Fruit fly (Drosophila melanogaster) whole organism, embryonic: Measurements from ENCODE around the gene SamDC.
A peak's percentile ranks its signal among the peaks of the same experiment; 100 is the strongest.

Experiments used
- Abd-B ChIP-seq: fragments of 200-800 bp; sonication (Bioruptor generic); optimal IDR thresholded peaks from 2 replicates; lab custom pipeline; 2018; ENCODE audit warnings: missing biosample characterization, mild to moderate bottlenecking, missing genetic modification characterization, moderate library complexity
- B-H1 ChIP-seq: fragments of 200-800 bp; sonication (Bioruptor generic); IDR thresholded peaks from 3 replicates; pipeline ENCODE4 v1.3.6; 2022; ENCODE audit warnings: missing biosample characterization, missing genetic modification characterization
- CG10274 ChIP-seq: fragments of 200-800 bp; sonication (Bioruptor generic); optimal IDR thresholded peaks from 3 replicates; lab custom pipeline; 2017; ENCODE audit warnings: missing biosample characterization, mild to moderate bottlenecking, missing genetic modification characterization
- CG10431 ChIP-seq: fragments of 200-800 bp; sonication (Bioruptor generic); optimal IDR thresholded peaks from 3 replicates; lab custom pipeline; 2018; ENCODE audit warnings: missing biosample characterization, mild to moderate bottlenecking, missing genetic modification characterization
- CG12071 ChIP-seq: fragments of 200-800 bp; sonication (Bioruptor generic); optimal IDR thresholded peaks from 3 replicates; lab custom pipeline; 2018; ENCODE audit warnings: missing biosample characterization, mild to moderate bottlenecking, missing genetic modification characterization
- CG13123 ChIP-seq: fragments of 200-800 bp; sonication (Bioruptor generic); optimal IDR thresholded peaks from 2 replicates; lab custom pipeline; 2016; ENCODE audit warnings: missing biosample characterization, missing genetic modification characterization
- CG13287 ChIP-seq: fragments of 200-800 bp; sonication (Bioruptor generic); IDR thresholded peaks from 2 replicates; pipeline ENCODE4 v1.3.6; 2022; ENCODE audit warnings: missing biosample characterization, missing genetic modification characterization; ENCODE audit not compliant: partially characterized antibody
- CG16863 ChIP-seq: fragments of 200-800 bp; sonication (Bioruptor generic); optimal IDR thresholded peaks from 3 replicates; lab custom pipeline; 2016; ENCODE audit warnings: missing biosample characterization, missing genetic modification characterization
- CG17186 ChIP-seq: fragments of 200-800 bp; sonication (Bioruptor generic); optimal IDR thresholded peaks from 3 replicates; lab custom pipeline; 2017; ENCODE audit warnings: missing biosample characterization, missing genetic modification reagents, missing genetic modification characterization
- CG1832 ChIP-seq: fragments of 200-800 bp; sonication (Bioruptor generic); optimal IDR thresholded peaks from 2 replicates; lab custom pipeline; 2017; ENCODE audit warnings: missing biosample characterization, mild to moderate bottlenecking, missing genetic modification characterization, inconsistent platforms
- CG18599 ChIP-seq: fragments of 200-800 bp; sonication (Bioruptor generic); optimal IDR thresholded peaks from 3 replicates; lab custom pipeline; 2017; ENCODE audit warnings: missing biosample characterization, missing genetic modification characterization, mild to moderate bottlenecking, moderate library complexity, missing genetic modification reagents
- CG2889 ChIP-seq: fragments of 200-800 bp; sonication (Bioruptor generic); IDR thresholded peaks from 3 replicates; pipeline ENCODE4 v1.3.6; 2022; ENCODE audit warnings: missing biosample characterization, missing genetic modification characterization
- CG3065 ChIP-seq: fragments of 200-800 bp; sonication (Bioruptor generic); optimal IDR thresholded peaks from 2 replicates; lab custom pipeline; 2016; ENCODE audit warnings: missing biosample characterization, missing genetic modification characterization
- CG3281 ChIP-seq: fragments of 200-800 bp; sonication (Bioruptor generic); optimal IDR thresholded peaks from 3 replicates; lab custom pipeline; 2017; ENCODE audit warnings: missing biosample characterization, mild to moderate bottlenecking, missing genetic modification characterization
- CG3407 ChIP-seq: fragments of 200-800 bp; sonication (Bioruptor generic); optimal IDR thresholded peaks from 2 replicates; lab custom pipeline; 2018; ENCODE audit warnings: missing biosample characterization, mild to moderate bottlenecking, missing genetic modification characterization
- CG4730 ChIP-seq: fragments of 200-800 bp; sonication (Bioruptor generic); IDR thresholded peaks from 2 replicates; pipeline ENCODE4 v1.3.6; 2022; ENCODE audit warnings: missing biosample characterization, missing genetic modification characterization
- CG6175 ChIP-seq: fragments of 200-800 bp; sonication (Bioruptor generic); IDR thresholded peaks from 3 replicates; pipeline ENCODE4 v1.3.6; 2022; ENCODE audit warnings: missing biosample characterization, missing genetic modification characterization
- CG7271 ChIP-seq: fragments of 200-800 bp; sonication (Bioruptor generic); optimal IDR thresholded peaks from 2 replicates; lab custom pipeline; 2018; ENCODE audit warnings: missing biosample characterization, mild to moderate bottlenecking, missing genetic modification characterization, moderate library complexity
- CG9215 ChIP-seq: fragments of 200-800 bp; sonication (Bioruptor generic); IDR thresholded peaks from 2 replicates; pipeline ENCODE4 v1.3.6; 2022; ENCODE audit warnings: missing biosample characterization, missing genetic modification characterization
- Drgx ChIP-seq: fragments of 200-800 bp; sonication (Bioruptor generic); IDR thresholded peaks from 2 replicates; pipeline ENCODE4 v1.3.6; 2022; ENCODE audit warnings: missing biosample characterization, missing genetic modification characterization
- E2f2 ChIP-seq: fragments of 200-800 bp; sonication (Bioruptor generic); IDR thresholded peaks from 2 replicates; pipeline ENCODE4 v1.3.6; 2022; ENCODE audit warnings: missing biosample characterization, missing genetic modification characterization
- Fer2 ChIP-seq: fragments of 200-800 bp; sonication (Bioruptor generic); optimal IDR thresholded peaks from 2 replicates; lab custom pipeline; 2018; ENCODE audit warnings: missing biosample characterization, mild to moderate bottlenecking, missing genetic modification characterization, moderate library complexity
- Fer3 ChIP-seq: fragments of 200-800 bp; sonication (Bioruptor generic); optimal IDR thresholded peaks from 2 replicates; lab custom pipeline; 2018; ENCODE audit warnings: missing biosample characterization, mild to moderate bottlenecking, missing genetic modification characterization, moderate library complexity
- GATAe ChIP-seq: fragments of 200-800 bp; sonication (Bioruptor generic); conservative IDR thresholded peaks from 2 replicates; pipeline ENCODE4 v1.3.6; 2022; ENCODE audit warnings: missing biosample characterization, missing genetic modification characterization
- HmgZ ChIP-seq: fragments of 200-800 bp; sonication (Bioruptor generic); optimal IDR thresholded peaks from 2 replicates; lab custom pipeline; 2018; ENCODE audit warnings: missing biosample characterization, mild to moderate bottlenecking, missing genetic modification characterization
- Hmr ChIP-seq: fragments of 200-800 bp; sonication (Bioruptor generic); optimal IDR thresholded peaks from 3 replicates; lab custom pipeline; 2017; ENCODE audit warnings: mild to moderate bottlenecking, missing biosample characterization, missing genetic modification reagents, missing genetic modification characterization
- Hr3 ChIP-seq: fragments of 200-800 bp; sonication (Bioruptor generic); optimal IDR thresholded peaks from 3 replicates; lab custom pipeline; 2016; ENCODE audit warnings: missing biosample characterization, missing genetic modification characterization
- Lim3 ChIP-seq: fragments of 200-800 bp; sonication (Bioruptor generic); IDR thresholded peaks from 2 replicates; pipeline ENCODE4 v1.3.6; 2022; ENCODE audit warnings: missing biosample characterization, missing genetic modification characterization
- Mrtf ChIP-seq: fragments of 200-800 bp; sonication (Bioruptor generic); IDR thresholded peaks from 3 replicates; pipeline ENCODE4 v1.3.6; 2022; ENCODE audit warnings: missing biosample characterization, missing genetic modification characterization
- Neu2 ChIP-seq: fragments of 200-800 bp; sonication (Bioruptor generic); optimal IDR thresholded peaks from 3 replicates; lab custom pipeline; 2016; ENCODE audit warnings: missing biosample characterization, missing genetic modification characterization, borderline replicate concordance
- Opbp ChIP-seq: fragments of 200-800 bp; sonication (Bioruptor generic); IDR thresholded peaks from 3 replicates; pipeline ENCODE4 v1.3.6; 2022; ENCODE audit warnings: missing biosample characterization, missing genetic modification characterization; ENCODE audit not compliant: partially characterized antibody
- Optix ChIP-seq: fragments of 200-800 bp; sonication (Bioruptor generic); IDR thresholded peaks from 3 replicates; pipeline ENCODE4 v1.3.6; 2022; ENCODE audit warnings: missing biosample characterization, missing genetic modification characterization
- Ravus ChIP-seq: fragments of 200-800 bp; sonication (Bioruptor generic); IDR thresholded peaks from 2 replicates; pipeline ENCODE4 v1.3.6; 2022; ENCODE audit warnings: missing biosample characterization, missing genetic modification characterization
- Sox100B ChIP-seq: fragments of 200-800 bp; sonication (Bioruptor generic); optimal IDR thresholded peaks from 3 replicates; lab custom pipeline; 2018; ENCODE audit warnings: missing biosample characterization, mild to moderate bottlenecking, missing genetic modification characterization
- Trl ChIP-seq, 3 experiments: fragments of >200 bp in 2 of 3; fragments of 200-800 bp in 1 of 3; sonication (Bioruptor generic) in 1 of 3; optimal IDR thresholded peaks; 2 replicates in 1 of 3; 3 replicates in 2 of 3; lab custom pipeline; 2016 to 2017; ENCODE audit warnings: missing biosample characterization in 1 of 3, missing genetic modification characterization in 1 of 3
- chm ChIP-seq: fragments of 200-800 bp; sonication (Bioruptor generic); IDR thresholded peaks from 2 replicates; pipeline ENCODE4 v1.3.6; 2022; ENCODE audit warnings: missing biosample characterization, missing genetic modification characterization
- corto ChIP-seq: fragments of 200-800 bp; sonication (Bioruptor generic); optimal IDR thresholded peaks from 2 replicates; lab custom pipeline; 2016; ENCODE audit warnings: missing biosample characterization, mild to moderate bottlenecking, missing genetic modification characterization, moderate library complexity
- croc ChIP-seq: fragments of 200-800 bp; sonication (Bioruptor generic); conservative IDR thresholded peaks from 3 replicates; pipeline ENCODE4 v1.3.6; 2022; ENCODE audit warnings: missing biosample characterization, missing genetic modification characterization
- dm ChIP-seq: fragments of 200-800 bp; sonication (Bioruptor generic); optimal IDR thresholded peaks from 3 replicates; lab custom pipeline; 2016; ENCODE audit warnings: missing biosample characterization, missing genetic modification characterization
- eve ChIP-seq, 2 experiments: fragments of >200 bp; optimal IDR thresholded peaks; 2 replicates each; lab custom pipeline; 2017; ENCODE audit warnings: missing biosample characterization in 2 of 2, missing genetic modification characterization in 2 of 2
- eyg ChIP-seq: fragments of 200-800 bp; sonication (Bioruptor generic); optimal IDR thresholded peaks from 3 replicates; lab custom pipeline; 2016; ENCODE audit warnings: missing biosample characterization, missing genetic modification characterization
- jumu ChIP-seq: fragments of 200-800 bp; sonication (Bioruptor generic); optimal IDR thresholded peaks from 3 replicates; lab custom pipeline; 2016; ENCODE audit warnings: missing biosample characterization, missing genetic modification characterization
- nerfin-1 ChIP-seq: fragments of 200-800 bp; sonication (Bioruptor generic); optimal IDR thresholded peaks from 3 replicates; lab custom pipeline; 2019; ENCODE audit warnings: missing biosample characterization, mild to moderate bottlenecking, missing genetic modification characterization, moderate library complexity
- org-1 ChIP-seq: fragments of 200-800 bp; sonication (Bioruptor generic); optimal IDR thresholded peaks from 2 replicates; lab custom pipeline; 2017; ENCODE audit warnings: missing biosample characterization, missing genetic modification characterization
- p53 ChIP-seq: fragments of 200-800 bp; sonication (Bioruptor generic); optimal IDR thresholded peaks from 2 replicates; lab custom pipeline; 2016; ENCODE audit warnings: missing biosample characterization, missing genetic modification characterization
- phol ChIP-seq: fragments of 200-800 bp; sonication (Bioruptor generic); optimal IDR thresholded peaks from 3 replicates; lab custom pipeline; 2018; ENCODE audit warnings: missing biosample characterization, mild to moderate bottlenecking, missing genetic modification characterization, moderate library complexity
- ro ChIP-seq: fragments of 200-800 bp; sonication (Bioruptor generic); IDR thresholded peaks from 2 replicates; pipeline ENCODE4 v1.3.6; 2022; ENCODE audit warnings: missing biosample characterization, missing genetic modification characterization
- sd ChIP-seq: fragments of 200-800 bp; sonication (Bioruptor generic); optimal IDR thresholded peaks from 3 replicates; lab custom pipeline; 2018; ENCODE audit warnings: missing biosample characterization, mild to moderate bottlenecking, missing genetic modification characterization, moderate library complexity
- stc ChIP-seq: fragments of 200-800 bp; sonication (Bioruptor generic); IDR thresholded peaks from 2 replicates; pipeline ENCODE4 v1.3.6; 2022; ENCODE audit warnings: missing biosample characterization, missing genetic modification characterization
- tin ChIP-seq: fragments of 200-800 bp; sonication (Bioruptor generic); optimal IDR thresholded peaks from 3 replicates; lab custom pipeline; 2016; ENCODE audit warnings: missing biosample characterization, missing genetic modification characterization
- tll ChIP-seq, 2 experiments: fragments of 200-800 bp in 1 of 2; fragments of >200 bp in 1 of 2; sonication (Bioruptor generic) in 1 of 2; optimal IDR thresholded peaks; 2 replicates each; lab custom pipeline; 2017 to 2019; ENCODE audit warnings: missing biosample characterization in 2 of 2, missing genetic modification characterization in 2 of 2, mild to moderate bottlenecking in 1 of 2, moderate library complexity in 1 of 2
- yki ChIP-seq: fragments of >200 bp; optimal IDR thresholded peaks from 3 replicates; lab custom pipeline; 2018

The SamDC gene

dm6 chr2L:10366525-10366924 lies 27.3 kb downstream of the SamDC start, which contains the start of gene CG5056 (continued):
- TF ChIP-seq p53 (GFP tag; lab: Kevin White, UChicago) = no peak
- no peak for TF ChIP-seq Ravus (GFP tag; lab: Robert Waterston, UW)
- no peak for TF ChIP-seq Drgx (GFP tag; lab: Robert Waterston, UW)
- no peak for TF ChIP-seq Lim3 (GFP tag; lab: Robert Waterston, UW)
- no peak for TF ChIP-seq corto (GFP tag; lab: Kevin White, UChicago)
- peak; percentile 62 for TF ChIP-seq HmgZ (tag; lab: Kevin White, UChicago)
- TF ChIP-seq jumu (GFP tag; lab: Kevin White, UChicago) = no peak
- TF ChIP-seq croc (GFP tag; lab: Robert Waterston, UW) = no peak
- no peak for TF ChIP-seq CG16863
- TF ChIP-seq CG1832 (GFP tag; lab: Kevin White, UChicago) = no peak
- no peak for TF ChIP-seq E2f2
- no peak for TF ChIP-seq Mrtf (GFP tag; lab: Robert Waterston, UW)
- no peak for TF ChIP-seq eyg (GFP tag; lab: Kevin White, UChicago)
- TF ChIP-seq CG4730 (GFP tag; lab: Robert Waterston, UW) = no peak
- peak; percentile 11 for TF ChIP-seq CG7271 (tag; lab: Kevin White, UChicago)
- no peak for TF ChIP-seq Fer3
- no peak for TF ChIP-seq CG2889
- no peak for TF ChIP-seq B-H1
- TF ChIP-seq Hmr (GFP tag; lab: Kevin White, UChicago) = no peak
- TF ChIP-seq sd (tag; lab: Kevin White, UChicago) = no peak
- TF ChIP-seq tll (GFP tag; optimal IDR thresholded peaks at IDR 0.05; lab: Kevin White, UChicago) = no peak
- no peak for TF ChIP-seq CG12071 (GFP tag; lab: Kevin White, UChicago)
- TF ChIP-seq phol (tag; lab: Kevin White, UChicago) = peak; percentile 40
- no peak for TF ChIP-seq CG10274 (GFP tag; lab: Kevin White, UChicago)
- TF ChIP-seq nerfin-1 (tag; lab: Kevin White, UChicago) = peak; percentile 12
- TF ChIP-seq Abd-B (GFP tag; lab: Kevin White, UChicago) = peak; percentile 36
- no peak for TF ChIP-seq dm
- TF ChIP-seq ro (GFP tag; lab: Robert Waterston, UW) = no peak
- TF ChIP-seq chm (GFP tag; lab: Robert Waterston, UW) = no peak
- TF ChIP-seq CG3065 = no peak
- TF ChIP-seq CG3281 = no peak
- no peak for TF ChIP-seq GATAe (GFP tag; lab: Robert Waterston, UW)
- peak; percentile 48 for TF ChIP-seq CG17186
- TF ChIP-seq Optix (GFP tag; lab: Robert Waterston, UW) = no peak
- TF ChIP-seq CG9215 = no peak
- TF ChIP-seq tin (GFP tag; lab: Kevin White, UChicago) = no peak
- TF ChIP-seq Hr3 (GFP tag; lab: Kevin White, UChicago) = no peak
- TF ChIP-seq CG18599 (GFP tag; lab: Kevin White, UChicago) = no peak
- 0 out of 2 replicates have a peak, but pooled peaks have one; percentile 39 for TF ChIP-seq CG13287
- no peak for TF ChIP-seq CG6175 (GFP tag; lab: Robert Waterston, UW)
- TF ChIP-seq CG10431 (GFP tag; lab: Kevin White, UChicago) = no peak
- TF ChIP-seq Neu2 (GFP tag; lab: Kevin White, UChicago) = no peak
- no peak for TF ChIP-seq Sox100B (GFP tag; lab: Kevin White, UChicago)
- TF ChIP-seq Opbp (GFP tag; lab: Robert Waterston, UW) = no peak
- no peak for TF ChIP-seq CG13123 (GFP tag; lab: Kevin White, UChicago)
- TF ChIP-seq CG3407 (GFP tag; lab: Kevin White, UChicago) = no peak
- TF ChIP-seq eve (GFP tag; optimal IDR thresholded peaks at IDR 0.05; lab: Kevin White, UChicago) = no peak
- TF ChIP-seq Trl (optimal IDR thresholded peaks at IDR 0.05; lab: Kevin White, UChicago) = no peak
- no peak for TF ChIP-seq Trl (GFP tag; optimal IDR thresholded peaks at IDR 0.05; lab: Kevin White, UChicago)
- TF ChIP-seq stc (GFP tag; lab: Robert Waterston, UW) = no peak
- no peak for TF ChIP-seq org-1
- no peak for TF ChIP-seq yki (lab: Kevin White, UChicago)
- TF ChIP-seq Fer2 (tag; lab: Kevin White, UChicago) = no peak
